Fruit fly (Drosophila melanogaster): Measurements from ENCODE around the gene promL.
A peak's percentile ranks its signal among the peaks of the same experiment; 100 is the strongest.

The promL gene

dm6 chr3L:3127544-3127943, at the start of gene promL:
Gene promL (minus strand): TSS chr3L:3127724.
- peak; percentile 41 for TF ChIP-seq CG7101 (tag; optimal IDR thresholded peaks at IDR 0.05)
- no peak for TF ChIP-seq tj (GFP tag; optimal IDR thresholded peaks at IDR 0.05)
- peak; percentile 69 for TF ChIP-seq CG11617 (GFP tag; optimal IDR thresholded peaks at IDR 0.05)
- TF ChIP-seq CG14711 (tag; optimal IDR thresholded peaks at IDR 0.05) = peak; percentile 41
- TF ChIP-seq bab1 (GFP tag; optimal IDR thresholded peaks at IDR 0.05) = peak; percentile 91
- peak; percentile 35 for TF ChIP-seq toe (GFP tag; optimal IDR thresholded peaks at IDR 0.05)
- no peak for TF ChIP-seq CG5204 (GFP tag; optimal IDR thresholded peaks at IDR 0.05)
- TF ChIP-seq cic (GFP tag; optimal IDR thresholded peaks at IDR 0.05) = no peak
- no peak for TF ChIP-seq CG12768 (GFP tag; optimal IDR thresholded peaks at IDR 0.05)
- peak; percentile 54 for TF ChIP-seq CG1620 (GFP tag; optimal IDR thresholded peaks at IDR 0.05)
- TF ChIP-seq ovo (GFP tag; optimal IDR thresholded peaks at IDR 0.05) = peak; percentile 82
- TF ChIP-seq kay (GFP tag; ENCODE audit: borderline replicate concordance) = peak; percentile 42
- TF ChIP-seq Mnt (GFP tag; optimal IDR thresholded peaks at IDR 0.05) = peak; percentile 73
- peak; percentile 46 for TF ChIP-seq pad (GFP tag; optimal IDR thresholded peaks at IDR 0.05)
- peak; percentile 38 for TF ChIP-seq CG33017 (tag; optimal IDR thresholded peaks at IDR 0.05)
- TF ChIP-seq CG7045 (GFP tag; optimal IDR thresholded peaks at IDR 0.05) = no peak
- TF ChIP-seq cnc (optimal IDR thresholded peaks at IDR 0.05) = no peak
- TF ChIP-seq Crg-1 (GFP tag; optimal IDR thresholded peaks at IDR 0.05) = peak; percentile 63
- peak; percentile 12 for TF ChIP-seq Hr96 (GFP tag; optimal IDR thresholded peaks at IDR 0.05)
- no peak for TF ChIP-seq Clk (GFP tag; optimal IDR thresholded peaks at IDR 0.05)

dm6 chr3L:3172445-3172844, 44.9 kb upstream of the promL start, which contains the start of gene CG14963:
Gene CG14963 (minus strand): TSS chr3L:3172545.
- TF ChIP-seq CG12768 (GFP tag; optimal IDR thresholded peaks at IDR 0.05) = no peak
- no peak for TF ChIP-seq ovo (GFP tag; optimal IDR thresholded peaks at IDR 0.05)
- TF ChIP-seq kay (GFP tag; ENCODE audit: borderline replicate concordance) = no peak
- no peak for TF ChIP-seq Crg-1 (GFP tag; optimal IDR thresholded peaks at IDR 0.05)
- no peak for TF ChIP-seq pad (GFP tag; optimal IDR thresholded peaks at IDR 0.05)
- TF ChIP-seq cic (GFP tag; optimal IDR thresholded peaks at IDR 0.05) = no peak
- TF ChIP-seq bab1 (GFP tag; optimal IDR thresholded peaks at IDR 0.05) = no peak

- no peak for TF ChIP-seq CG5204 (GFP tag; optimal IDR thresholded peaks at IDR 0.05)
- peak; percentile 28 for TF ChIP-seq Mnt (GFP tag; optimal IDR thresholded peaks at IDR 0.05)
- no peak for TF ChIP-seq tj (GFP tag; optimal IDR thresholded peaks at IDR 0.05)
- TF ChIP-seq CG1620 (GFP tag; optimal IDR thresholded peaks at IDR 0.05) = no peak
- no peak for TF ChIP-seq CG7045 (GFP tag; optimal IDR thresholded peaks at IDR 0.05)
- no peak for TF ChIP-seq cic (GFP tag; optimal IDR thresholded peaks at IDR 0.05)
Observed at dm6 chr3L:3169107-3169506, 41.6 kb upstream of the promL start, which contains the start of the genes CG32278 and CG32281. Gene CG32278 (plus strand): TSS chr3L:3169286. Gene CG32281 (plus strand): TSS chr3L:3169375.

DNA sequence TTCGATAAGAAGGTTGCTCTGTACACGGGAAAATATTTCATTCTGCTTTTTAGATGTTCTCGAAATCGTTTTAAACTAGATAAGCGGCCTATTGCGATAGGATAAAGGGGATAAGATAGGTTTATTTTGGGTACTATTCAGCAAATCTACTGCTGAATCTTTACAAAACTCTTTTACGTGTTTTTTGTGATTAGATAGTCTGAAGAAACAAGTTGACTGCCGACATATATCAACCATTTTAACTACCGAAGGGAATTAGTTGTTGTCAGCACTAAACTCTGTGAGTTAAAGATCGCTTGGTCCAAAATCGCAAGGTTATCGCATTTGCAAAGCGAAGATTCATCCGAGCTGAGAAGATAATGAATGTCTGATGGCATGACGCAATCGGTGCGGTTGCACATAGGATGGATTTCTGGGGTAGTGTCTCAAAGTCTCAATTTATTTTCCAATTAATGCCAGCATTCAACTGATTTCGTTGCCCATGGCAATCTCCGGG, 38.7 kb upstream of the promL start, which contains the start of gene Asciz:
TSS of gene Asciz (minus strand) at position 51 of the 496 bp plus-strand sequence.
- TF ChIP-seq CG1620 (GFP tag; optimal IDR thresholded peaks at IDR 0.05) (no peak), CG14711 (tag; optimal IDR thresholded peaks at IDR 0.05) (no peak), CG12768 (GFP tag; optimal IDR thresholded peaks at IDR 0.05) (peak; percentile 14)

DNA sequence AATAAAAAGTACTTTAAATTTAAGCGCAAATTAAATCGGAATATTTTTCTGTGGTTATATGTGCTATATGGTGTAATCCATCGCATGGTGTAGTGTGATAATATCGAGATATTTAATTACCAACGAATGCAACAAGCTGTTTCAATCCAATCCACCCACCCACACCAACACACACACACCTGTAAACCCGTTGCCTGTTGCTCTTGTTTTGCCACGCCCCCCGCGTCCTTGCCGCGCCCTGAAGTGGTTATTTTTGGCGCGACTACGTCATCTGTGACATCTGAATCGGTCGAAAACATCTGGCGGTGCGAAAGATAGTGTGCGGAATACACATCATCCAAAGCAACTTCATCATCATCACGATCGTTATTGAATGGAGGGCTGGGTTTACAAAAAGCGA, 37.9 kb upstream of the promL start:
- no peak for TF ChIP-seq CG14711 (tag; optimal IDR thresholded peaks at IDR 0.05)
- TF ChIP-seq CG11617 (GFP tag; optimal IDR thresholded peaks at IDR 0.05) = peak; percentile 1

DNA sequence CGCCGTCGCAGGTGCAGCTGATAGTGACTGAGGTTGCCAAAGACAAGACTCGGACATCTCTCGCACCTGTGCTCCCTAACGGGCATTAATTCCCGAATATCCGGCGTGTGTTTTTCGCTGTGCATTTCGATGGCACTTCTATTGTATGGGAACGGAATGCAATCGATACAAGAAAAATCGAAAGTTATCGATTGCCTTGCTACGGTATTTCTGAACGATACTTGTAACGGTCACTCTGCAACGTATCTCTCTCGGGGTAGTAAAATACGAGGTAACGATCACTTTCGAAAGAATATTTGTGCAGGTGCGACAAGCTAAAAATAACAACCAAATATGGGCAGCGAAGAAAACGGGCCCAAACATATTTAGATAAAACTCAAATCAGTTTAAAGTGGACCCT, 37.4 kb upstream of the promL start, which contains the start of gene CG32280:
TSS of gene CG32280 (plus strand) at position 231 of the 400 bp plus-strand sequence.
- TF ChIP-seq kay (GFP tag; ENCODE audit: borderline replicate concordance) = no peak
- peak; percentile 19 for TF ChIP-seq CG11617 (GFP tag; optimal IDR thresholded peaks at IDR 0.05)
- peak; percentile 17 for TF ChIP-seq cic (GFP tag; optimal IDR thresholded peaks at IDR 0.05)
- no peak for TF ChIP-seq cnc (optimal IDR thresholded peaks at IDR 0.05)
- TF ChIP-seq Hr96 (GFP tag; optimal IDR thresholded peaks at IDR 0.05) = no peak
- TF ChIP-seq CG1620 (GFP tag; optimal IDR thresholded peaks at IDR 0.05) = no peak
- peak; percentile 57 for TF ChIP-seq Crg-1 (GFP tag; optimal IDR thresholded peaks at IDR 0.05)
- no peak for TF ChIP-seq CG14711 (tag; optimal IDR thresholded peaks at IDR 0.05)
- peak; percentile 10 for TF ChIP-seq CG7101 (tag; optimal IDR thresholded peaks at IDR 0.05)
- no peak for TF ChIP-seq Clk (GFP tag; optimal IDR thresholded peaks at IDR 0.05)
- peak; percentile 60 for TF ChIP-seq bab1 (GFP tag; optimal IDR thresholded peaks at IDR 0.05)
- no peak for TF ChIP-seq CG5204 (GFP tag; optimal IDR thresholded peaks at IDR 0.05)
- TF ChIP-seq CG12768 (GFP tag; optimal IDR thresholded peaks at IDR 0.05) = no peak
- no peak for TF ChIP-seq pad (GFP tag; optimal IDR thresholded peaks at IDR 0.05)
- TF ChIP-seq toe (GFP tag; optimal IDR thresholded peaks at IDR 0.05) = no peak
- peak; percentile 30 for TF ChIP-seq Mnt (GFP tag; optimal IDR thresholded peaks at IDR 0.05)
- TF ChIP-seq CG7045 (GFP tag; optimal IDR thresholded peaks at IDR 0.05) = no peak
- TF ChIP-seq ovo (GFP tag; optimal IDR thresholded peaks at IDR 0.05) = peak; percentile 39
- no peak for TF ChIP-seq tj (GFP tag; optimal IDR thresholded peaks at IDR 0.05)
- TF ChIP-seq CG33017 (tag; optimal IDR thresholded peaks at IDR 0.05) = no peak

- TF ChIP-seq CG33017 (tag; optimal IDR thresholded peaks at IDR 0.05) (no peak), CG7101 (tag; optimal IDR thresholded peaks at IDR 0.05) (no peak), cic (GFP tag; optimal IDR thresholded peaks at IDR 0.05) (no peak), ovo (GFP tag; optimal IDR thresholded peaks at IDR 0.05) (no peak), CG7045 (GFP tag; optimal IDR thresholded peaks at IDR 0.05) (no peak), CG12768 (GFP tag; optimal IDR thresholded peaks at IDR 0.05) (no peak), Clk (GFP tag; optimal IDR thresholded peaks at IDR 0.05) (no peak), Hr96 (GFP tag; optimal IDR thresholded peaks at IDR 0.05) (no peak), CG11617 (GFP tag; optimal IDR thresholded peaks at IDR 0.05) (no peak), CG5204 (GFP tag; optimal IDR thresholded peaks at IDR 0.05) (no peak), Crg-1 (GFP tag; optimal IDR thresholded peaks at IDR 0.05) (no peak), toe (GFP tag; optimal IDR thresholded peaks at IDR 0.05) (no peak), CG14711 (tag; optimal IDR thresholded peaks at IDR 0.05) (no peak), bab1 (GFP tag; optimal IDR thresholded peaks at IDR 0.05) (no peak), pad (GFP tag; optimal IDR thresholded peaks at IDR 0.05) (no peak), CG1620 (GFP tag; optimal IDR thresholded peaks at IDR 0.05) (no peak), Mnt (GFP tag; optimal IDR thresholded peaks at IDR 0.05) (no peak), kay (GFP tag; ENCODE audit: borderline replicate concordance) (no peak)
Observed at dm6 chr3L:3162584-3162983, 35.1 kb upstream of the promL start.

All from whole organism, adult.